Worm (Caenorhabditis elegans) whole organism, midembryonic: Measurements from ENCODE around the gene lpr-2.

ENCODE experiments used
- cog-1 ChIP-seq: sonication (generic microtip); optimal IDR thresholded peaks from 2 replicates; lab custom pipeline; 2016; ENCODE audit warnings: missing genetic modification characterization, missing compliant biosample characterization
- flt-1 ChIP-seq: fragments of 200-800 bp; sonication (Bioruptor generic); IDR thresholded peaks from 2 replicates; pipeline ENCODE4 v1.3.6; 2022; ENCODE audit warnings: missing genetic modification characterization, missing compliant biosample characterization
- klf-2 ChIP-seq: fragments of 200-800 bp; sonication (Bioruptor generic); conservative IDR thresholded peaks from 2 replicates; pipeline ENCODE4 v1.3.6; 2022; ENCODE audit warnings: missing genetic modification reagents, missing genetic modification characterization, missing compliant biosample characterization
- ref-1 ChIP-seq: fragments of 200-800 bp; sonication (Bioruptor generic); conservative IDR thresholded peaks from 2 replicates; pipeline ENCODE4 v1.3.6; 2022; ENCODE audit warnings: missing genetic modification reagents, missing genetic modification characterization, missing compliant biosample characterization
- tab-1 ChIP-seq: fragments of 200-800 bp; sonication (Bioruptor generic); IDR thresholded peaks from 2 replicates; pipeline ENCODE4 v1.3.6; 2022; ENCODE audit warnings: missing genetic modification characterization, missing compliant biosample characterization
- ztf-23 ChIP-seq: fragments of 200-800 bp; sonication (Bioruptor generic); IDR thresholded peaks from 2 replicates; pipeline ENCODE4 v1.3.6; 2022; ENCODE audit warnings: missing genetic modification reagents, missing genetic modification characterization, missing compliant biosample characterization

DNA sequence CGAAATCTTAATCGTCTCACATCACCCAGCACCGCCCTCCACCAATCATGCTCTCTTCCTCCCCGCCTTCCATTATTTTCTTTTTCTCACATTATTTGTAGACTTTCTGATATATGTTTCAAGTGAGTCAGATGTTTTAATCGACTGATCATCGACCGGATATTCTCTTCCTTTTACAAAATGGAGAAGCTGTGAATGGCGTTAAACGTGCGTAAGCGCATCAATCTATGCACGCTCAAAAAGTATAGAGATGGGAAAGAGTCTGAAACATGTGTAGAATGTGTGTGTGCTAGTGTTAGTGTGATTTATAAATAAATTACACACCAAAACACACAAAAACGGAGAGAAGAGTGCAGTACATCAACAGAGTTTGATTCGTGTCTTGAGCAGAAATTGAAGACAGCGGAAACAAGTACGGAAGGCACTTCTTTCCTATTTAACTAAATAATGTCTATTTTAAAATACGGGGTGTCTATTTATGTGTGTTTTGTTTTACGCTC is 2.0 kb upstream of the lpr-2 start:
- no peak for TF ChIP-seq flt-1 (GFP tag; lab: Robert Waterston, UW)
- no peak for TF ChIP-seq ztf-23 (GFP tag; lab: Robert Waterston, UW)
- no peak for TF ChIP-seq klf-2
- TF ChIP-seq cog-1 (tag; lab: Kevin White, UChicago), result no peak
- TF ChIP-seq tab-1 (GFP tag; lab: Robert Waterston, UW), result no peak
- no peak for TF ChIP-seq ref-1 (GFP tag; lab: Robert Waterston, UW)
